Fruit fly (Drosophila melanogaster) whole organism, embryonic: ENCODE results near the gene bumpel.

Source experiments
- ATbp ChIP-seq: fragments of 200-800 bp; sonication (Bioruptor generic); optimal IDR thresholded peaks from 2 replicates; lab custom pipeline; 2017; ENCODE audit warnings: missing biosample characterization, mild to moderate bottlenecking, missing genetic modification characterization, missing genetic modification reagents
- Atf6 ChIP-seq: fragments of 200-800 bp; sonication (Bioruptor generic); IDR thresholded peaks from 2 replicates; pipeline ENCODE4 v1.3.6; 2022; ENCODE audit warnings: missing biosample characterization, missing genetic modification characterization
- Bdp1 ChIP-seq: fragments of 200-800 bp; sonication (Bioruptor generic); optimal IDR thresholded peaks from 3 replicates; lab custom pipeline; 2016; ENCODE audit warnings: missing biosample characterization, missing genetic modification characterization
- Bgb ChIP-seq: fragments of 200-800 bp; sonication (Bioruptor generic); IDR thresholded peaks from 2 replicates; pipeline ENCODE4 v1.3.6; 2022; ENCODE audit warnings: missing biosample characterization, missing genetic modification characterization; ENCODE audit not compliant: partially characterized antibody
- CG15696 ChIP-seq: fragments of 200-800 bp; sonication (Bioruptor generic); optimal IDR thresholded peaks from 2 replicates; lab custom pipeline; 2019; ENCODE audit warnings: missing biosample characterization, mild to moderate bottlenecking, missing genetic modification characterization, moderate library complexity
- CG17612 ChIP-seq: fragments of 200-800 bp; sonication (Bioruptor generic); IDR thresholded peaks from 2 replicates; pipeline ENCODE4 v1.3.6; 2022; ENCODE audit warnings: missing biosample characterization, missing genetic modification characterization
- CG18262 ChIP-seq: fragments of 200-800 bp; optimal IDR thresholded peaks from 3 replicates; lab custom pipeline; 2019; ENCODE audit warnings: missing biosample characterization, mild to moderate bottlenecking, missing genetic modification characterization, moderate library complexity
- CG1832 ChIP-seq: fragments of 200-800 bp; sonication (Bioruptor generic); optimal IDR thresholded peaks from 2 replicates; lab custom pipeline; 2017; ENCODE audit warnings: missing biosample characterization, mild to moderate bottlenecking, missing genetic modification characterization, inconsistent platforms
- CG2120 ChIP-seq: fragments of 200-800 bp; sonication (Bioruptor generic); optimal IDR thresholded peaks from 3 replicates; lab custom pipeline; 2016; ENCODE audit warnings: missing biosample characterization, missing genetic modification characterization
- CG2199 ChIP-seq: fragments of 200-800 bp; sonication (Bioruptor generic); IDR thresholded peaks from 3 replicates; pipeline ENCODE4 v1.3.6; 2022; ENCODE audit warnings: missing biosample characterization, missing genetic modification characterization
- CG31224 ChIP-seq: fragments of 200-800 bp; sonication (Bioruptor generic); IDR thresholded peaks from 2 replicates; pipeline ENCODE4 v1.3.6; 2022; ENCODE audit warnings: missing biosample characterization, missing genetic modification characterization
- CG3281 ChIP-seq: fragments of 200-800 bp; sonication (Bioruptor generic); optimal IDR thresholded peaks from 3 replicates; lab custom pipeline; 2017; ENCODE audit warnings: missing biosample characterization, mild to moderate bottlenecking, missing genetic modification characterization
- CG4328 ChIP-seq: fragments of 200-800 bp; sonication (Bioruptor generic); optimal IDR thresholded peaks from 3 replicates; lab custom pipeline; 2017; ENCODE audit warnings: missing biosample characterization, missing genetic modification reagents, missing genetic modification characterization
- CG8290 ChIP-seq, 3 experiments: fragments of 200-800 bp; sonication (Bioruptor generic); optimal IDR thresholded peaks; 2 replicates each; lab custom pipeline; 2016 to 2019; ENCODE audit warnings: missing biosample characterization in 3 of 3, missing genetic modification characterization in 3 of 3, mild to moderate bottlenecking in 2 of 3, moderate library complexity in 1 of 3
- Camta ChIP-seq: fragments of 200-800 bp; sonication (Bioruptor generic); optimal IDR thresholded peaks from 2 replicates; lab custom pipeline; 2016; ENCODE audit warnings: missing biosample characterization, missing genetic modification characterization
- Chrac-16 ChIP-seq: fragments of 200-800 bp; sonication (Bioruptor generic); optimal IDR thresholded peaks from 3 replicates; lab custom pipeline; 2016; ENCODE audit warnings: missing biosample characterization, missing genetic modification characterization
- CkIIα-i1 ChIP-seq: fragments of 200-800 bp; sonication (Bioruptor generic); IDR thresholded peaks from 2 replicates; pipeline ENCODE4 v1.3.6; 2022; ENCODE audit warnings: missing biosample characterization, missing genetic modification characterization
- D19B ChIP-seq: fragments of 200-800 bp; sonication (Bioruptor generic); optimal IDR thresholded peaks from 2 replicates; lab custom pipeline; 2017; ENCODE audit warnings: missing biosample characterization, mild to moderate bottlenecking, missing genetic modification characterization
- Deaf1 ChIP-seq: fragments of 200-800 bp; optimal IDR thresholded peaks from 3 replicates; lab custom pipeline; 2019; ENCODE audit warnings: missing biosample characterization, mild to moderate bottlenecking, missing genetic modification characterization, moderate library complexity
- Dek ChIP-seq: fragments of 200-800 bp; sonication (Bioruptor generic); optimal IDR thresholded peaks from 3 replicates; lab custom pipeline; 2019; ENCODE audit warnings: missing biosample characterization, mild to moderate bottlenecking, missing genetic modification characterization, moderate library complexity
- Dfd ChIP-seq, 2 experiments: fragments of >200 bp; optimal IDR thresholded peaks; 2 replicates each; lab custom pipeline; 2017; ENCODE audit warnings: missing biosample characterization in 2 of 2, missing genetic modification characterization in 2 of 2
- Fer1 ChIP-seq: fragments of 200-800 bp; sonication (Bioruptor generic); optimal IDR thresholded peaks from 2 replicates; lab custom pipeline; 2017; ENCODE audit warnings: missing biosample characterization, mild to moderate bottlenecking, missing genetic modification characterization
- Fer3 ChIP-seq: fragments of 200-800 bp; sonication (Bioruptor generic); optimal IDR thresholded peaks from 2 replicates; lab custom pipeline; 2018; ENCODE audit warnings: missing biosample characterization, mild to moderate bottlenecking, missing genetic modification characterization, moderate library complexity
- HHEX ChIP-seq: fragments of 200-800 bp; sonication (Bioruptor generic); optimal IDR thresholded peaks from 3 replicates; lab custom pipeline; 2017; ENCODE audit warnings: missing biosample characterization, mild to moderate bottlenecking, missing genetic modification characterization, missing genetic modification reagents
- HLH4C ChIP-seq: fragments of 200-800 bp; sonication (Bioruptor generic); IDR thresholded peaks from 3 replicates; pipeline ENCODE4 v1.3.6; 2022; ENCODE audit warnings: missing biosample characterization, missing genetic modification characterization; ENCODE audit not compliant: partially characterized antibody
- Hr3 ChIP-seq: fragments of 200-800 bp; sonication (Bioruptor generic); optimal IDR thresholded peaks from 3 replicates; lab custom pipeline; 2016; ENCODE audit warnings: missing biosample characterization, missing genetic modification characterization
- Med ChIP-seq: fragments of 200-800 bp; sonication (Bioruptor generic); peaks from one replicate; lab custom pipeline; 2016; ENCODE audit warnings: missing biosample characterization, missing genetic modification characterization, mild to moderate bottlenecking, inconsistent platforms, moderate library complexity
- Mrtf ChIP-seq: fragments of 200-800 bp; sonication (Bioruptor generic); IDR thresholded peaks from 3 replicates; pipeline ENCODE4 v1.3.6; 2022; ENCODE audit warnings: missing biosample characterization, missing genetic modification characterization
- NFAT ChIP-seq: fragments of 200-800 bp; sonication (Bioruptor generic); IDR thresholded peaks from 2 replicates; pipeline ENCODE4 v1.3.6; 2022; ENCODE audit warnings: missing biosample characterization, missing genetic modification characterization
- Pdp1 ChIP-seq, 2 experiments: fragments of 200-800 bp; sonication (Bioruptor generic); optimal IDR thresholded peaks; 3 replicates each; lab custom pipeline; 2016; ENCODE audit warnings: missing biosample characterization in 2 of 2, missing genetic modification characterization in 2 of 2, mild to moderate bottlenecking in 1 of 2, moderate library complexity in 1 of 2
- Sry-δ ChIP-seq: fragments of 200-800 bp; sonication (Bioruptor generic); optimal IDR thresholded peaks from 2 replicates; lab custom pipeline; 2016; ENCODE audit warnings: missing biosample characterization, missing genetic modification characterization
- Ssrp ChIP-seq: fragments of 200-800 bp; sonication (Bioruptor generic); optimal IDR thresholded peaks from 2 replicates; lab custom pipeline; 2018; ENCODE audit warnings: missing biosample characterization, mild to moderate bottlenecking, missing genetic modification characterization, moderate library complexity
- Tbp ChIP-seq: fragments of >200 bp; optimal IDR thresholded peaks from 2 replicates; lab custom pipeline; 2018; ENCODE audit warnings: missing biosample characterization, missing genetic modification characterization
- YL-1 ChIP-seq: fragments of 200-800 bp; sonication (Bioruptor generic); optimal IDR thresholded peaks from 3 replicates; lab custom pipeline; 2017; ENCODE audit warnings: missing biosample characterization, mild to moderate bottlenecking, missing genetic modification characterization
- amos ChIP-seq: fragments of 200-800 bp; sonication (Bioruptor generic); IDR thresholded peaks from 2 replicates; pipeline ENCODE4 v1.3.6; 2022; ENCODE audit warnings: missing biosample characterization, missing genetic modification characterization; ENCODE audit not compliant: partially characterized antibody
- az2 ChIP-seq: fragments of 200-800 bp; sonication (Bioruptor generic); optimal IDR thresholded peaks from 3 replicates; lab custom pipeline; 2016; ENCODE audit warnings: missing biosample characterization, missing genetic modification characterization
- bab2 ChIP-seq: fragments of 200-800 bp; sonication (Bioruptor generic); optimal IDR thresholded peaks from 2 replicates; lab custom pipeline; 2016; ENCODE audit warnings: missing biosample characterization, missing genetic modification characterization
- cwo ChIP-seq: fragments of 200-800 bp; sonication (Bioruptor generic); optimal IDR thresholded peaks from 3 replicates; lab custom pipeline; 2017; ENCODE audit warnings: missing biosample characterization, missing genetic modification characterization, mild to moderate bottlenecking, moderate library complexity, missing genetic modification reagents
- danr ChIP-seq: fragments of 200-800 bp; sonication (Bioruptor generic); IDR thresholded peaks from 2 replicates; pipeline ENCODE4 v1.3.6; 2022; ENCODE audit warnings: missing biosample characterization, missing genetic modification characterization
- exex ChIP-seq: fragments of 200-800 bp; sonication (Bioruptor generic); optimal IDR thresholded peaks from 4 replicates; lab custom pipeline; 2018; ENCODE audit warnings: missing biosample characterization, mild to moderate bottlenecking, missing genetic modification characterization, moderate library complexity
- fd102C ChIP-seq: fragments of 200-800 bp; sonication (Bioruptor generic); optimal IDR thresholded peaks from 2 replicates; lab custom pipeline; 2018; ENCODE audit warnings: missing biosample characterization, mild to moderate bottlenecking, missing genetic modification characterization, moderate library complexity
- gcm ChIP-seq: fragments of 200-800 bp; sonication (Bioruptor generic); optimal IDR thresholded peaks from 2 replicates; lab custom pipeline; 2019; ENCODE audit warnings: missing biosample characterization, mild to moderate bottlenecking, missing genetic modification characterization, moderate library complexity
- grn ChIP-seq: fragments of 200-800 bp; sonication (Bioruptor generic); optimal IDR thresholded peaks from 3 replicates; lab custom pipeline; 2017; ENCODE audit warnings: missing biosample characterization, missing genetic modification characterization
- hth ChIP-seq: fragments of >200 bp; optimal IDR thresholded peaks from 2 replicates; lab custom pipeline; 2017; ENCODE audit warnings: inconsistent platforms
- lab ChIP-seq: fragments of 200-800 bp; sonication (Bioruptor generic); optimal IDR thresholded peaks from 3 replicates; lab custom pipeline; 2017; ENCODE audit warnings: missing biosample characterization, missing genetic modification characterization, mild to moderate bottlenecking, moderate library complexity, missing genetic modification reagents
- lilli ChIP-seq: fragments of 200-800 bp; sonication (Bioruptor generic); optimal IDR thresholded peaks from 3 replicates; lab custom pipeline; 2016; ENCODE audit warnings: missing biosample characterization, missing genetic modification characterization
- maf-S ChIP-seq: fragments of 200-800 bp; sonication (Bioruptor generic); optimal IDR thresholded peaks from 2 replicates; lab custom pipeline; 2016; ENCODE audit warnings: missing biosample characterization, missing genetic modification characterization
- sqz ChIP-seq: fragments of 200-800 bp; sonication (Bioruptor generic); optimal IDR thresholded peaks from 3 replicates; lab custom pipeline; 2018; ENCODE audit warnings: missing biosample characterization, mild to moderate bottlenecking, missing genetic modification characterization
- sr ChIP-seq: fragments of 200-800 bp; sonication (Bioruptor generic); IDR thresholded peaks from 3 replicates; pipeline ENCODE4 v1.3.6; 2022; ENCODE audit warnings: missing biosample characterization, missing genetic modification characterization
- usp ChIP-seq: fragments of >200 bp; optimal IDR thresholded peaks from 2 replicates; lab custom pipeline; 2017; ENCODE audit warnings: missing biosample characterization, missing genetic modification characterization

The bumpel gene

dm6 chr3R:11392805-11393204 is 25.7 kb downstream of the bumpel start (continued):
- TF ChIP-seq CG1832 (GFP tag; lab: Kevin White, UChicago): peak; percentile 27
- TF ChIP-seq exex: no peak
- peak; percentile 65 for TF ChIP-seq CG4328 (GFP tag; lab: Kevin White, UChicago)
- TF ChIP-seq NFAT (GFP tag; lab: Robert Waterston, UW): peak; percentile 26; the same call in 1 of the 2 replicates
- peak; percentile 5 for TF ChIP-seq Sry-δ (GFP tag; lab: Kevin White, UChicago)
- no peak for TF ChIP-seq CG2120 (GFP tag; lab: Kevin White, UChicago)
- TF ChIP-seq Med: no peak
- no peak for TF ChIP-seq cwo (GFP tag; lab: Kevin White, UChicago)
- TF ChIP-seq CG3281: no peak
- peak in 1 of 2 experiments; percentile 32 for TF ChIP-seq Dfd (GFP tag; optimal IDR thresholded peaks at IDR 0.05; lab: Kevin White, UChicago)
- peak; percentile 79 for TF ChIP-seq HHEX
- TF ChIP-seq Hr3 (GFP tag; lab: Kevin White, UChicago): peak; percentile 25
- peak; percentile 41 for TF ChIP-seq Chrac-16 (GFP tag; lab: Kevin White, UChicago)
- TF ChIP-seq CG8290 (GFP tag; optimal IDR thresholded peaks at IDR 0.05; lab: Kevin White, UChicago): peak; percentile 90
- TF ChIP-seq CG8290 (tag; optimal IDR thresholded peaks at IDR 0.05; lab: Kevin White, UChicago): peak; percentile 83 to 96
- TF ChIP-seq Pdp1 (GFP tag; optimal IDR thresholded peaks at IDR 0.05; lab: Kevin White, UChicago): peak in 1 of 2 experiments; percentile 50
- no peak for TF ChIP-seq CkIIα-i1
- TF ChIP-seq Camta (GFP tag; lab: Kevin White, UChicago): peak; percentile 59
- TF ChIP-seq danr (GFP tag; lab: Robert Waterston, UW): no peak
- 0 out of 3 replicates have a peak, but pooled peaks have one; percentile 21 for TF ChIP-seq CG2199
- no peak for TF ChIP-seq HLH4C (GFP tag; lab: Robert Waterston, UW)
- TF ChIP-seq sr: no peak; the same call in 2 of the 3 replicates
- TF ChIP-seq gcm: no peak
- TF ChIP-seq grn (GFP tag; lab: Kevin White, UChicago): no peak
- TF ChIP-seq amos (GFP tag; lab: Robert Waterston, UW): no peak; the same call in 1 of the 2 replicates
- TF ChIP-seq CG31224 (GFP tag; lab: Robert Waterston, UW): 0 out of 2 replicates have a peak, but pooled peaks have one; percentile 7
- TF ChIP-seq CG18262 (tag; lab: Kevin White, UChicago): no peak
- peak; percentile 32 for TF ChIP-seq az2 (GFP tag; lab: Kevin White, UChicago)
- peak; percentile 37 for TF ChIP-seq Bdp1
- TF ChIP-seq hth: no peak
- TF ChIP-seq Tbp (GFP tag; lab: Kevin White, UChicago): no peak
- TF ChIP-seq Dek: no peak
- TF ChIP-seq sqz: peak; percentile 72
- peak; percentile 91 for TF ChIP-seq fd102C
- TF ChIP-seq Fer3 (tag; lab: Kevin White, UChicago): no peak
- TF ChIP-seq lilli (GFP tag; lab: Kevin White, UChicago): no peak
- peak; percentile 12 for TF ChIP-seq maf-S (GFP tag; lab: Kevin White, UChicago)
- TF ChIP-seq bab2 (GFP tag; lab: Kevin White, UChicago): no peak
- no peak for TF ChIP-seq lab
- no peak for TF ChIP-seq Bgb (GFP tag; lab: Robert Waterston, UW)
- TF ChIP-seq Fer1 (GFP tag; lab: Kevin White, UChicago): no peak
- TF ChIP-seq D19B (GFP tag; lab: Kevin White, UChicago): no peak
- TF ChIP-seq Ssrp: peak; percentile 45
- TF ChIP-seq YL-1 (GFP tag; lab: Kevin White, UChicago): peak; percentile 36
- no peak; the same call in 1 of the 2 replicates for TF ChIP-seq CG17612 (GFP tag; lab: Robert Waterston, UW)
- peak; percentile 68 for TF ChIP-seq CG15696
- no peak for TF ChIP-seq Atf6 (GFP tag; lab: Robert Waterston, UW)
- peak; percentile 71 for TF ChIP-seq ATbp (GFP tag; lab: Kevin White, UChicago)
- no peak for TF ChIP-seq usp (GFP tag; lab: Kevin White, UChicago)
- peak; percentile 62; the same call in 2 of the 3 replicates for TF ChIP-seq Mrtf (GFP tag; lab: Robert Waterston, UW)
- TF ChIP-seq Deaf1 (tag; lab: Kevin White, UChicago): no peak
